Worm (Caenorhabditis elegans): Measurements from ENCODE around the gene nemp-1.

Gene nemp-1

ce11 chrIII:432988-433387, 39.1 kb upstream of the nemp-1 start (continued):
- TF ChIP-seq cebp-2 (GFP tag; IDR thresholded peaks at IDR 0.05) = no peak
- TF ChIP-seq hmg-1.2 (GFP tag; IDR thresholded peaks at IDR 0.05) = peak; percentile 96
- no peak for TF ChIP-seq aptf-2 (GFP tag; conservative IDR thresholded peaks at IDR 0.05)
- no peak for TF ChIP-seq ztf-6 (GFP tag; IDR thresholded peaks at IDR 0.05)
- TF ChIP-seq die-1 (tag; optimal IDR thresholded peaks at IDR 0.05) = no peak
- peak; percentile 42; the same call in 1 of the 2 replicates for TF ChIP-seq egl-44 (GFP tag; IDR thresholded peaks at IDR 0.05)
- TF ChIP-seq ekl-4 (GFP tag; IDR thresholded peaks at IDR 0.05) = 0 out of 2 replicates have a peak, but pooled peaks have one; percentile 26
- no peak for TF ChIP-seq cebp-1 (GFP tag; IDR thresholded peaks at IDR 0.05)
- TF ChIP-seq cebp-1 (tag; optimal IDR thresholded peaks at IDR 0.05) = peak; percentile 69
- no peak for TF ChIP-seq mes-4 (tag; optimal IDR thresholded peaks at IDR 0.05)
- no peak for TF ChIP-seq sptf-2 (GFP tag; optimal IDR thresholded peaks at IDR 0.05)
- no peak for TF ChIP-seq T26A5.8 (tag; optimal IDR thresholded peaks at IDR 0.05)
- no peak for TF ChIP-seq hlh-12 (tag; optimal IDR thresholded peaks at IDR 0.05)
- TF ChIP-seq rcor-1 (GFP tag; IDR thresholded peaks at IDR 0.05) = 0 out of 2 replicates have a peak, but pooled peaks have one; percentile 10
- no peak for TF ChIP-seq snpc-1.3 (tag; optimal IDR thresholded peaks at IDR 0.05; ENCODE audit: insufficient read depth)
- no peak for TF ChIP-seq F23B12.7 (tag; optimal IDR thresholded peaks at IDR 0.05; ENCODE audit: insufficient read depth)
- no peak for TF ChIP-seq ccch-3 (GFP tag; optimal IDR thresholded peaks at IDR 0.05)
- no peak for TF ChIP-seq dpl-1 (GFP tag; optimal IDR thresholded peaks at IDR 0.05)
- TF ChIP-seq Y53G8AR.9 (GFP tag; conservative IDR thresholded peaks at IDR 0.05) = no peak
- TF ChIP-seq lin-40 (tag; optimal IDR thresholded peaks at IDR 0.05) = peak; percentile 54
- TF ChIP-seq attf-3 (GFP tag; conservative IDR thresholded peaks at IDR 0.05) = no peak
- TF ChIP-seq hmg-20 (GFP tag; IDR thresholded peaks at IDR 0.05) = 0 out of 2 replicates have a peak, but pooled peaks have one; percentile 41
- TF ChIP-seq F49E8.2 (tag; optimal IDR thresholded peaks at IDR 0.05; ENCODE audit: insufficient read depth) = no peak
- no peak for TF ChIP-seq lsy-27 (tag; optimal IDR thresholded peaks at IDR 0.05; ENCODE audit: borderline replicate concordance, insufficient read depth)
- no peak for TF ChIP-seq let-607 (tag; optimal IDR thresholded peaks at IDR 0.05)
- TF ChIP-seq F37B4.10 (GFP tag; IDR thresholded peaks at IDR 0.05) = no peak
- no peak for TF ChIP-seq ceh-40 (GFP tag; IDR thresholded peaks at IDR 0.05)
- TF ChIP-seq zfh-2 (GFP tag; conservative IDR thresholded peaks at IDR 0.05) = peak; percentile 97
- peak; percentile 42 for TF ChIP-seq gei-17 (GFP tag; optimal IDR thresholded peaks at IDR 0.05)
- TF ChIP-seq let-526 (GFP tag; IDR thresholded peaks at IDR 0.05) = no peak
- no peak for TF ChIP-seq D2030.7 (GFP tag; IDR thresholded peaks at IDR 0.05)
- TF ChIP-seq attf-6 (GFP tag; IDR thresholded peaks at IDR 0.05) = no peak
- no peak for TF ChIP-seq madf-10 (tag; optimal IDR thresholded peaks at IDR 0.05)
- peak; percentile 79 for TF ChIP-seq dox-1 (GFP tag; IDR thresholded peaks at IDR 0.05)
- TF ChIP-seq nhr-120 (GFP tag; IDR thresholded peaks at IDR 0.05) = no peak
- TF ChIP-seq efl-1 (GFP tag; optimal IDR thresholded peaks at IDR 0.05) = no peak
- TF ChIP-seq ZK185.1 (tag; optimal IDR thresholded peaks at IDR 0.05; ENCODE audit: poor library complexity, severe bottlenecking) = peak; percentile 28
- TF ChIP-seq ceh-27 (GFP tag; optimal IDR thresholded peaks at IDR 0.05) = peak; percentile 53
- TF ChIP-seq zim-3 (tag; optimal IDR thresholded peaks at IDR 0.05) = no peak
- TF ChIP-seq rec-8 (tag; optimal IDR thresholded peaks at IDR 0.05) = no peak
- no peak for TF ChIP-seq snpc-4 (GFP tag; optimal IDR thresholded peaks at IDR 0.05)
- no peak for TF ChIP-seq snpc-4 (tag; optimal IDR thresholded peaks at IDR 0.05)
- TF ChIP-seq B0019.2 (GFP tag; conservative IDR thresholded peaks at IDR 0.05) = no peak
- TF ChIP-seq pbrm-1 (GFP tag; IDR thresholded peaks at IDR 0.05) = peak; percentile 61; the same call in 1 of the 2 replicates
- no peak for TF ChIP-seq aptf-3 (GFP tag; IDR thresholded peaks at IDR 0.05)
- TF ChIP-seq hsf-1 (GFP tag; IDR thresholded peaks at IDR 0.05) = no peak
- no peak for TF ChIP-seq ceh-58 (GFP tag; IDR thresholded peaks at IDR 0.05)
- no peak for TF ChIP-seq hlh-26 (GFP tag; conservative IDR thresholded peaks at IDR 0.05)

Measured in whole organism, young adult.